Worm (Caenorhabditis elegans): ENCODE results near the gene sysm-1.

DNA sequence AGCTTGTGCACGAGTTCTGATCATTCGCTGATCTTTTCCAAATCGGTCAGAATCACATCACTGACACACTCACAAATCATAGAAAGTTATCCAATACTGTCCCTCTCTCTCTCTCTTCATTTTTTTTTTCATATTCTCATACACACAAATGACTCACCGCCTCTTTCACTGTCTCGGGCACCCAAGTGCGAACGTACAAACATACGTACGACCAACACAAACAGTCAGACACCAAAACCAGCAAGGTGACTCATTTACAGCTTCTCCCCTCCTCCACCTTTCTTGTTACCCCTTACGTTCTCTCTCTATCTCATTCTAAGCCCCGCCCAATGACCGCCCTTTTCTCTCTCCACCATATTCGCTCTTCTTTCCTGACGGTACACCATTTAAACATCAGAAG lies 44.0 kb upstream of the sysm-1 start:
- TF ChIP-seq cebp-2 (GFP tag; IDR thresholded peaks at IDR 0.05) (no peak), ceh-91 (GFP tag; IDR thresholded peaks at IDR 0.05) (no peak), lsl-1 (GFP tag; optimal IDR thresholded peaks at IDR 0.05) (no peak), lir-1 (GFP tag; conservative IDR thresholded peaks at IDR 0.05) (no peak), snpc-4 (GFP tag; optimal IDR thresholded peaks at IDR 0.05) (no peak), snpc-4 (tag; optimal IDR thresholded peaks at IDR 0.05) (no peak), lsy-27 (tag; optimal IDR thresholded peaks at IDR 0.05; ENCODE audit: borderline replicate concordance, insufficient read depth) (no peak), nfya-1 (tag; optimal IDR thresholded peaks at IDR 0.05; ENCODE audit: borderline replicate concordance, insufficient read depth) (no peak), F33H1.4 (GFP tag; IDR thresholded peaks at IDR 0.05) (no peak), ama-1 (optimal IDR thresholded peaks at IDR 0.05) (no peak), ama-1 (GFP tag; optimal IDR thresholded peaks at IDR 0.05) (no peak), hsf-1 (GFP tag; IDR thresholded peaks at IDR 0.05) (no peak), pha-4 (tag; optimal IDR thresholded peaks at IDR 0.05) (no peak), zfh-2 (GFP tag; conservative IDR thresholded peaks at IDR 0.05) (no peak)
